Fruit fly (Drosophila melanogaster) whole organism, adult: ENCODE measurements around the gene yata.

Experiments used
- CG11617 ChIP-seq: fragments of 200-800 bp; sonication (Bioruptor generic); optimal IDR thresholded peaks from 2 replicates; lab custom pipeline; 2017; ENCODE audit warnings: mild to moderate bottlenecking, missing biosample characterization, missing genetic modification reagents, missing genetic modification characterization
- CG14711 ChIP-seq: fragments of 200-800 bp; sonication (Bioruptor generic); optimal IDR thresholded peaks from 2 replicates; lab custom pipeline; 2018; ENCODE audit warnings: missing biosample characterization, mild to moderate bottlenecking, missing genetic modification characterization, moderate library complexity
- CG1620 ChIP-seq: fragments of 200-800 bp; sonication (Bioruptor generic); optimal IDR thresholded peaks from 2 replicates; lab custom pipeline; 2016; ENCODE audit warnings: missing biosample characterization, missing genetic modification characterization
- CG7045 ChIP-seq: fragments of 200-800 bp; sonication (Bioruptor generic); optimal IDR thresholded peaks from 2 replicates; lab custom pipeline; 2017; ENCODE audit warnings: missing biosample characterization, mild to moderate bottlenecking, missing genetic modification characterization
- Clk ChIP-seq: fragments of 200-800 bp; sonication (Bioruptor generic); optimal IDR thresholded peaks from 2 replicates; lab custom pipeline; 2017; ENCODE audit warnings: missing biosample characterization, missing genetic modification characterization
- Crg-1 ChIP-seq: fragments of 200-800 bp; sonication (Bioruptor generic); optimal IDR thresholded peaks from 2 replicates; lab custom pipeline; 2016; ENCODE audit warnings: missing biosample characterization, missing genetic modification characterization
- Hr96 ChIP-seq: fragments of 200-800 bp; sonication (Bioruptor generic); optimal IDR thresholded peaks from 2 replicates; lab custom pipeline; 2016; ENCODE audit warnings: missing biosample characterization, missing genetic modification characterization
- Mnt ChIP-seq: fragments of 200-800 bp; sonication (Bioruptor generic); optimal IDR thresholded peaks from 2 replicates; lab custom pipeline; 2016; ENCODE audit warnings: missing biosample characterization, mild to moderate bottlenecking, missing genetic modification characterization
- cic ChIP-seq: fragments of 200-800 bp; sonication (Bioruptor generic); optimal IDR thresholded peaks from 2 replicates; lab custom pipeline; 2017; ENCODE audit warnings: missing biosample characterization, mild to moderate bottlenecking, missing genetic modification characterization, moderate library complexity
- cnc ChIP-seq, 2 experiments: fragments of >200 bp; optimal IDR thresholded peaks; 2 replicates each; lab custom pipeline; 2017
- kay ChIP-seq: fragments of 200-800 bp; sonication (Bioruptor generic); peaks from one replicate; lab custom pipeline; 2016; ENCODE audit warnings: missing biosample characterization, missing genetic modification characterization, borderline replicate concordance
- pad ChIP-seq: fragments of 200-800 bp; sonication (Bioruptor generic); optimal IDR thresholded peaks from 3 replicates; lab custom pipeline; 2017; ENCODE audit warnings: missing biosample characterization, missing genetic modification characterization, mild to moderate bottlenecking, moderate library complexity, missing genetic modification reagents
- tj ChIP-seq: fragments of 200-800 bp; sonication (Bioruptor generic); optimal IDR thresholded peaks from 3 replicates; lab custom pipeline; 2017; ENCODE audit warnings: missing biosample characterization, mild to moderate bottlenecking, missing genetic modification characterization, moderate library complexity

dm6 chr3R:29771645-29772089 is 22.6 kb downstream of the yata start:
- TF ChIP-seq CG11617 (no peak), tj (GFP tag; lab: Kevin White, UChicago) (no peak), Hr96 (GFP tag; lab: Kevin White, UChicago) (no peak), Clk (GFP tag; lab: Kevin White, UChicago) (no peak), cnc (optimal IDR thresholded peaks at IDR 0.05; lab: Kevin White, UChicago) (no peak), kay (GFP tag; lab: Kevin White, UChicago) (no peak), Mnt (GFP tag; lab: Kevin White, UChicago) (peak; percentile 87), cic (GFP tag; lab: Kevin White, UChicago) (peak; percentile 86), pad (GFP tag; lab: Kevin White, UChicago) (no peak), CG7045 (GFP tag; lab: Kevin White, UChicago) (no peak), Crg-1 (GFP tag; lab: Kevin White, UChicago) (no peak), CG14711 (no peak), CG1620 (GFP tag; lab: Kevin White, UChicago) (no peak)
